Fruit fly (Drosophila melanogaster): Measurements from ENCODE around the gene ru.

Gene ru

dm6 chr3L:1418821-1419220, 48.4 kb downstream of the ru start (continued):
- TF ChIP-seq CG7839 (tag; optimal IDR thresholded peaks at IDR 0.05): no peak
- TF ChIP-seq sens (GFP tag): peak; percentile 85
- TF ChIP-seq tgo (GFP tag; IDR thresholded peaks at IDR 0.05): no peak
- 0 out of 2 replicates have a peak, but pooled peaks have one; percentile 20 for TF ChIP-seq Xrp1 (GFP tag; IDR thresholded peaks at IDR 0.05)
- no peak for TF ChIP-seq lbe (GFP tag; optimal IDR thresholded peaks at IDR 0.05)
- peak; percentile 1 for TF ChIP-seq Blimp-1 (GFP tag; optimal IDR thresholded peaks at IDR 0.05)
- no peak for TF ChIP-seq ase (GFP tag; IDR thresholded peaks at IDR 0.05)
- TF ChIP-seq Dbx (GFP tag; IDR thresholded peaks at IDR 0.05): no peak
- TF ChIP-seq grau (tag; optimal IDR thresholded peaks at IDR 0.05): no peak
- TF ChIP-seq crol (GFP tag; IDR thresholded peaks at IDR 0.05): no peak
- TF ChIP-seq CG16815 (GFP tag; optimal IDR thresholded peaks at IDR 0.05): no peak
- TF ChIP-seq Ptx1 (GFP tag; IDR thresholded peaks at IDR 0.05): peak; percentile 24; the same call in 1 of the 2 replicates
- TF ChIP-seq Ets65A (GFP tag): peak; percentile 83
- no peak for TF ChIP-seq Hr3 (GFP tag; optimal IDR thresholded peaks at IDR 0.05)
- TF ChIP-seq sd (tag; optimal IDR thresholded peaks at IDR 0.05): no peak
- no peak for TF ChIP-seq CG7928 (GFP tag; optimal IDR thresholded peaks at IDR 0.05)
- no peak for TF ChIP-seq Ets97D (GFP tag; optimal IDR thresholded peaks at IDR 0.05)
- TF ChIP-seq CG10979 (tag; optimal IDR thresholded peaks at IDR 0.05): peak; percentile 15
- TF ChIP-seq CG18764 (GFP tag; optimal IDR thresholded peaks at IDR 0.05): no peak
- no peak for TF ChIP-seq CG10321 (GFP tag; IDR thresholded peaks at IDR 0.05)
- TF ChIP-seq CG9437 (GFP tag; optimal IDR thresholded peaks at IDR 0.05): no peak
- no peak for TF ChIP-seq ftz-f1 (GFP tag; optimal IDR thresholded peaks at IDR 0.05)
- no peak for TF ChIP-seq danr (GFP tag; IDR thresholded peaks at IDR 0.05)
- no peak for TF ChIP-seq CG6791 (GFP tag; IDR thresholded peaks at IDR 0.05; ENCODE audit: partially characterized antibody)
- no peak for TF ChIP-seq aop (GFP tag; IDR thresholded peaks at IDR 0.05)
- no peak for TF ChIP-seq tup (GFP tag; optimal IDR thresholded peaks at IDR 0.05)
- TF ChIP-seq gt (GFP tag; IDR thresholded peaks at IDR 0.05): no peak
- TF ChIP-seq Oli (tag; optimal IDR thresholded peaks at IDR 0.05): peak; percentile 5
- TF ChIP-seq Asciz (GFP tag; optimal IDR thresholded peaks at IDR 0.05): no peak
- no peak for TF ChIP-seq Dad (GFP tag; optimal IDR thresholded peaks at IDR 0.05)
- 0 out of 3 replicates have a peak, but pooled peaks have one; percentile 24 for TF ChIP-seq CG17361 (GFP tag; IDR thresholded peaks at IDR 0.05)
- 0 out of 3 replicates have a peak, but pooled peaks have one; percentile 29 for TF ChIP-seq zfh1 (GFP tag; IDR thresholded peaks at IDR 0.05)
- no peak for TF ChIP-seq Deaf1 (tag; optimal IDR thresholded peaks at IDR 0.05)
- no peak for TF ChIP-seq CG32767 (GFP tag; IDR thresholded peaks at IDR 0.05)
- peak; percentile 54 for TF ChIP-seq zf30C (GFP tag; optimal IDR thresholded peaks at IDR 0.05)
- no peak for TF ChIP-seq CG16813 (GFP tag; IDR thresholded peaks at IDR 0.05; ENCODE audit: partially characterized antibody)
- TF ChIP-seq chinmo (GFP tag; IDR thresholded peaks at IDR 0.05; ENCODE audit: partially characterized antibody): no peak
- peak; percentile 49; the same call in 1 of the 3 replicates for TF ChIP-seq z (GFP tag; IDR thresholded peaks at IDR 0.05)
- TF ChIP-seq seq (GFP tag; IDR thresholded peaks at IDR 0.05): no peak
- no peak for TF ChIP-seq zfh2 (GFP tag; optimal IDR thresholded peaks at IDR 0.05)
- TF ChIP-seq nmo (GFP tag; optimal IDR thresholded peaks at IDR 0.05): no peak
- no peak for TF ChIP-seq ems (GFP tag; optimal IDR thresholded peaks at IDR 0.05)
- TF ChIP-seq Oaz (GFP tag; IDR thresholded peaks at IDR 0.05): no peak
- TF ChIP-seq bbx (GFP tag; IDR thresholded peaks at IDR 0.05; ENCODE audit: partially characterized antibody): no peak
- no peak for TF ChIP-seq Hmx (GFP tag; optimal IDR thresholded peaks at IDR 0.05)
- no peak for TF ChIP-seq rib (GFP tag; IDR thresholded peaks at IDR 0.05)
- peak; percentile 12 for TF ChIP-seq CG2712 (tag; optimal IDR thresholded peaks at IDR 0.05)
- no peak for TF ChIP-seq amos (GFP tag; IDR thresholded peaks at IDR 0.05; ENCODE audit: partially characterized antibody)
- no peak for TF ChIP-seq Dfd (GFP tag; optimal IDR thresholded peaks at IDR 0.05)
- no peak for TF ChIP-seq lola (GFP tag; optimal IDR thresholded peaks at IDR 0.05)
- no peak for TF ChIP-seq CG2678 (tag; optimal IDR thresholded peaks at IDR 0.05)
- no peak for TF ChIP-seq Dip3 (GFP tag; optimal IDR thresholded peaks at IDR 0.05)

Data from whole organism, embryonic.